Worm (Caenorhabditis elegans) whole organism, young adult: ENCODE results near the gene F11A10.6.

ENCODE experiments used
- F33H1.4 ChIP-seq: fragments of 200-800 bp; sonication (Bioruptor generic); IDR thresholded peaks from 2 replicates; pipeline ENCODE4 v1.3.6; 2022; ENCODE audit warnings: missing genetic modification reagents, missing genetic modification characterization, missing compliant biosample characterization
- K11D2.4 ChIP-seq: fragments of 200-800 bp; sonication (Bioruptor generic); IDR thresholded peaks from 2 replicates; pipeline ENCODE4 v1.3.6; 2022; ENCODE audit warnings: missing genetic modification reagents, missing genetic modification characterization, missing compliant biosample characterization
- hmg-1.2 ChIP-seq: fragments of 200-800 bp; sonication (Bioruptor generic); IDR thresholded peaks from 2 replicates; pipeline ENCODE4 v1.3.6; 2022; ENCODE audit warnings: missing genetic modification reagents, missing genetic modification characterization, missing compliant biosample characterization
- hsf-1 ChIP-seq: fragments of 200-800 bp; sonication (Bioruptor generic); IDR thresholded peaks from 2 replicates; pipeline ENCODE4 v1.3.6; 2022; ENCODE audit warnings: missing genetic modification reagents, missing genetic modification characterization, missing compliant biosample characterization
- nhr-90 ChIP-seq: sonication (generic microtip); optimal IDR thresholded peaks from 2 replicates; lab custom pipeline; 2016; ENCODE audit warnings: missing genotype, mild to moderate bottlenecking, missing genetic modification characterization, missing compliant biosample characterization
- rcor-1 ChIP-seq: fragments of 200-800 bp; sonication (Bioruptor generic); IDR thresholded peaks from 2 replicates; pipeline ENCODE4 v1.3.6; 2022; ENCODE audit warnings: missing genetic modification reagents, missing genetic modification characterization, missing compliant biosample characterization
- snpc-4 ChIP-seq, 5 experiments: fragments of 150-350 bp in 1 of 5; sonication (generic microtip) in 4 of 5; optimal IDR thresholded peaks; 2 replicates each; lab custom pipeline; 2014 to 2018; ENCODE audit warnings: missing genetic modification characterization in 5 of 5, missing biosample characterization in 3 of 5, antibody characterized with exemption in 2 of 5, mild to moderate bottlenecking in 2 of 5, missing compliant biosample characterization in 2 of 5, missing genotype in 2 of 5, moderate library complexity in 2 of 5, missing genetic modification reagents in 1 of 5
- unc-62 ChIP-seq: fragments of 150-350 bp; optimal IDR thresholded peaks from 2 replicates; lab custom pipeline; 2014; ENCODE audit warnings: missing biosample characterization, missing genetic modification reagents, missing genetic modification characterization

ce11 chrIV:12129204-12129603 lies 39.8 kb upstream of the F11A10.6 start, which contains the start of gene lin-24:
- TF ChIP-seq K11D2.4 (GFP tag; lab: Robert Waterston, UW): no peak
- TF ChIP-seq snpc-4 (GFP tag; optimal IDR thresholded peaks at IDR 0.05; lab: Kevin White, UChicago): no peak
- no peak for TF ChIP-seq snpc-4 (tag; optimal IDR thresholded peaks at IDR 0.05; lab: Kevin White, UChicago)
- no peak for TF ChIP-seq F33H1.4
- TF ChIP-seq hsf-1 (GFP tag; lab: Robert Waterston, UW): no peak
- no peak for TF ChIP-seq rcor-1 (GFP tag; lab: Robert Waterston, UW)
- TF ChIP-seq nhr-90: no peak
- TF ChIP-seq hmg-1.2 (GFP tag; lab: Robert Waterston, UW): no peak
- TF ChIP-seq unc-62 (GFP tag; lab: Kevin White, UChicago): no peak
